Worm (Caenorhabditis elegans): ENCODE measurements around the gene F17C11.26.

F17C11.26 gene

ce11 chrV:10898629-10899028, 42.6 kb upstream of the F17C11.26 start:
- TF ChIP-seq C08G9.2 (tag; optimal IDR thresholded peaks at IDR 0.05) = no peak

ce11 chrV:10901125-10901524, 40.1 kb upstream of the F17C11.26 start, which contains the start of gene spp-16:
spp-16 (minus strand) TSS chrV:10901303.
- TF ChIP-seq ceh-48 (tag; optimal IDR thresholded peaks at IDR 0.05) (no peak), sox-4 (tag; optimal IDR thresholded peaks at IDR 0.05) (no peak), pha-2 (tag; optimal IDR thresholded peaks at IDR 0.05) (no peak), eyg-1 (tag; optimal IDR thresholded peaks at IDR 0.05) (no peak), tbx-7 (tag; optimal IDR thresholded peaks at IDR 0.05) (no peak), ets-4 (tag; optimal IDR thresholded peaks at IDR 0.05) (no peak), K02D7.2 (tag; optimal IDR thresholded peaks at IDR 0.05) (no peak)

ce11 chrV:10902682-10903081, 38.6 kb upstream of the F17C11.26 start, which contains the start of gene F32D8.8:
F32D8.8 (minus strand) TSS chrV:10902782.
- no peak for TF ChIP-seq elt-4 (tag; optimal IDR thresholded peaks at IDR 0.05)
- TF ChIP-seq unc-42 (tag; optimal IDR thresholded peaks at IDR 0.05) = no peak
- TF ChIP-seq ceh-45 (GFP tag; IDR thresholded peaks at IDR 0.05) = no peak
- no peak for TF ChIP-seq sdc-2 (tag; optimal IDR thresholded peaks at IDR 0.05)
- TF ChIP-seq ceh-18 (tag; optimal IDR thresholded peaks at IDR 0.05) = no peak
- no peak for TF ChIP-seq dve-1 (tag; optimal IDR thresholded peaks at IDR 0.05)
- TF ChIP-seq zip-5 (tag; optimal IDR thresholded peaks at IDR 0.05) = no peak
- no peak for TF ChIP-seq ceh-19 (GFP tag; optimal IDR thresholded peaks at IDR 0.05)
- TF ChIP-seq ceh-2 (tag; optimal IDR thresholded peaks at IDR 0.05) = no peak
- TF ChIP-seq ztf-16 (tag; optimal IDR thresholded peaks at IDR 0.05) = no peak
- no peak for TF ChIP-seq tbx-2 (tag; optimal IDR thresholded peaks at IDR 0.05)
- TF ChIP-seq fax-1 (tag; optimal IDR thresholded peaks at IDR 0.05) = no peak

- TF ChIP-seq ttx-3 (tag; optimal IDR thresholded peaks at IDR 0.05) (no peak), pax-1 (tag; optimal IDR thresholded peaks at IDR 0.05) (no peak), dmd-4 (tag; optimal IDR thresholded peaks at IDR 0.05; ENCODE audit: borderline replicate concordance) (no peak), ceh-22 (tag; optimal IDR thresholded peaks at IDR 0.05) (no peak), unc-42 (tag; optimal IDR thresholded peaks at IDR 0.05) (peak; percentile 23)
Measured at ce11 chrV:10903748-10904147, 37.5 kb upstream of the F17C11.26 start, which contains the start of gene F32D8.15. F32D8.15 (plus strand) TSS chrV:10904048.

- TF ChIP-seq che-1 (tag; optimal IDR thresholded peaks at IDR 0.05) (no peak), ceh-31 (tag; optimal IDR thresholded peaks at IDR 0.05) (peak; percentile 9), lin-11 (tag; optimal IDR thresholded peaks at IDR 0.05) (no peak), hlh-13 (GFP tag; optimal IDR thresholded peaks at IDR 0.05) (no peak), npax-4 (tag; optimal IDR thresholded peaks at IDR 0.05) (no peak), nhr-11 (tag; optimal IDR thresholded peaks at IDR 0.05) (no peak), syd-9 (tag; optimal IDR thresholded peaks at IDR 0.05) (no peak), ceh-14 (tag; optimal IDR thresholded peaks at IDR 0.05) (no peak), ceh-48 (tag; optimal IDR thresholded peaks at IDR 0.05) (peak; percentile 18), ceh-45 (GFP tag; IDR thresholded peaks at IDR 0.05) (no peak), unc-42 (tag; optimal IDR thresholded peaks at IDR 0.05) (peak; percentile 58), ama-1 (optimal IDR thresholded peaks at IDR 0.05) (no peak), hlh-6 (tag; optimal IDR thresholded peaks at IDR 0.05) (no peak), ceh-34 (tag; optimal IDR thresholded peaks at IDR 0.05) (no peak)
Measured at ce11 chrV:10904795-10905194, 36.5 kb upstream of the F17C11.26 start.

ce11 chrV:10909071-10909470, 32.2 kb upstream of the F17C11.26 start, which contains the start of gene zzz-1:
zzz-1 (minus strand) TSS chrV:10909171.
- TF ChIP-seq gmeb-2 (tag; optimal IDR thresholded peaks at IDR 0.05) (no peak), C08G9.2 (tag; optimal IDR thresholded peaks at IDR 0.05) (no peak), ref-2 (tag; optimal IDR thresholded peaks at IDR 0.05) (no peak), zip-5 (tag; optimal IDR thresholded peaks at IDR 0.05) (no peak), sdc-2 (tag; optimal IDR thresholded peaks at IDR 0.05) (no peak), Y22D7AL.16 (tag; optimal IDR thresholded peaks at IDR 0.05) (no peak), hlh-15 (tag; optimal IDR thresholded peaks at IDR 0.05) (no peak), lim-6 (tag; optimal IDR thresholded peaks at IDR 0.05) (no peak), T23F11.4 (GFP tag; optimal IDR thresholded peaks at IDR 0.05) (no peak), dmd-4 (tag; optimal IDR thresholded peaks at IDR 0.05; ENCODE audit: borderline replicate concordance) (no peak), eyg-1 (tag; optimal IDR thresholded peaks at IDR 0.05) (no peak), pat-9 (tag; optimal IDR thresholded peaks at IDR 0.05) (no peak)

All from whole organism, late embryonic.